Worm (Caenorhabditis elegans): ENCODE measurements around the gene Y39A1A.22.

DNA sequence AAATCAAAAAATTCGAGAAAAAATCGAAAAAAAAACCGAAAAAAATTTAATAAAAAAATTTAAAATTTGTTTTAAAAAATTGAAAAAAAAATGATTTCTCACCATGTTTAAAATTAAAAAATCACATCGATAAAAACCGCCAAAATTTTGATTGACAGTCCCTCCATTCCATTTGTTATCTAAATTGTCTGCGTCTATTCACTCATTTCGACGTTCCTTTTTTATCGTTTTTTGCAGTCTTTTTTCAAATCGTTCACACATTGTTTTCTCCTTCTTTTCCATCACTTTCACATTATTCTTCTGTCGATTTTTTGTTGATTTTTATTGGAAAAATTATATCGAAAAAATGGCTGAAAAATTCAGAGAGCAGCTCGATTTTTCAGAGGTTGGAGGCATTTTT is 50.8 kb downstream of the Y39A1A.22 start:
- TF ChIP-seq ztf-25 (GFP tag; IDR thresholded peaks at IDR 0.05), result no peak
- no peak for TF ChIP-seq T26A5.8 (tag; optimal IDR thresholded peaks at IDR 0.05)
- no peak for TF ChIP-seq unc-130 (GFP tag; optimal IDR thresholded peaks at IDR 0.05)
- TF ChIP-seq F55B11.4 (tag; optimal IDR thresholded peaks at IDR 0.05; ENCODE audit: borderline replicate concordance, insufficient read depth), result no peak
- no peak for TF ChIP-seq him-1 (tag; optimal IDR thresholded peaks at IDR 0.05)
- TF ChIP-seq efl-1 (GFP tag; optimal IDR thresholded peaks at IDR 0.05), result no peak
- no peak for TF ChIP-seq nhr-120 (GFP tag; IDR thresholded peaks at IDR 0.05)
- TF ChIP-seq madf-8 (GFP tag; conservative IDR thresholded peaks at IDR 0.05), result no peak
- no peak for TF ChIP-seq ama-1 (optimal IDR thresholded peaks at IDR 0.05)
- no peak for TF ChIP-seq ama-1 (GFP tag; optimal IDR thresholded peaks at IDR 0.05)
